Worm (Caenorhabditis elegans) whole organism, late embryonic: Measurements from ENCODE around the gene jun-1.

ENCODE experiments used
- K09A11.1 ChIP-seq: sonication (generic microtip); optimal IDR thresholded peaks from 2 replicates; lab custom pipeline; 2017; ENCODE audit warnings: antibody characterized with exemption, mild to moderate bottlenecking, missing genetic modification characterization, missing compliant biosample characterization; ENCODE audit not compliant: insufficient read depth
- T23F11.4 ChIP-seq: fragments of 200-800 bp; sonication (Bioruptor generic); optimal IDR thresholded peaks from 2 replicates; lab custom pipeline; 2018; ENCODE audit warnings: mild to moderate bottlenecking, missing genetic modification characterization, missing compliant biosample characterization
- ama-1 ChIP-seq: fragments of 150-350 bp; optimal IDR thresholded peaks from 2 replicates; lab custom pipeline; 2014
- ceh-2 ChIP-seq: sonication (generic microtip); optimal IDR thresholded peaks from 2 replicates; lab custom pipeline; 2016; ENCODE audit warnings: missing genotype, missing genetic modification characterization, missing compliant biosample characterization
- ceh-30 ChIP-seq: fragments of 150-350 bp; optimal IDR thresholded peaks from 2 replicates; lab custom pipeline; 2014; ENCODE audit warnings: missing biosample characterization, missing genetic modification characterization
- ceh-34 ChIP-seq: sonication (generic microtip); optimal IDR thresholded peaks from 2 replicates; lab custom pipeline; 2016; ENCODE audit warnings: mild to moderate bottlenecking, missing genetic modification characterization, missing compliant biosample characterization
- ceh-6 ChIP-seq: fragments of 200-800 bp; sonication (Bioruptor generic); optimal IDR thresholded peaks from 2 replicates; lab custom pipeline; 2018; ENCODE audit warnings: mild to moderate bottlenecking, missing genetic modification characterization, missing compliant biosample characterization
- ceh-9 ChIP-seq: sonication (generic microtip); optimal IDR thresholded peaks from 2 replicates; lab custom pipeline; 2016; ENCODE audit warnings: mild to moderate bottlenecking, missing genetic modification characterization, inconsistent platforms, missing compliant biosample characterization
- che-1 ChIP-seq: sonication (generic microtip); optimal IDR thresholded peaks from 2 replicates; lab custom pipeline; 2016; ENCODE audit warnings: mild to moderate bottlenecking, missing genetic modification characterization, missing compliant biosample characterization
- dmd-4 ChIP-seq: sonication (generic microtip); optimal IDR thresholded peaks from 2 replicates; lab custom pipeline; 2016; ENCODE audit warnings: borderline replicate concordance, missing genetic modification characterization, missing compliant biosample characterization
- elt-2 ChIP-seq: sonication (generic microtip); optimal IDR thresholded peaks from 2 replicates; lab custom pipeline; 2016; ENCODE audit warnings: missing genetic modification reagents, missing genetic modification characterization, missing compliant biosample characterization
- elt-4 ChIP-seq: sonication (generic microtip); optimal IDR thresholded peaks from 2 replicates; lab custom pipeline; 2016; ENCODE audit warnings: missing genetic modification characterization, missing compliant biosample characterization
- fax-1 ChIP-seq: sonication (generic microtip); optimal IDR thresholded peaks from 2 replicates; lab custom pipeline; 2016; ENCODE audit warnings: missing genotype, missing genetic modification characterization, missing compliant biosample characterization
- hlh-30 ChIP-seq: sonication (generic microtip); optimal IDR thresholded peaks from 2 replicates; lab custom pipeline; 2017; ENCODE audit warnings: antibody characterized with exemption, missing genetic modification characterization, missing compliant biosample characterization; ENCODE audit not compliant: insufficient read depth
- nfya-1 ChIP-seq: sonication (generic microtip); optimal IDR thresholded peaks from 2 replicates; lab custom pipeline; 2017; ENCODE audit warnings: missing genetic modification characterization, mild to moderate bottlenecking, missing compliant biosample characterization, antibody characterized with exemption, moderate library complexity
- nhr-11 ChIP-seq: fragments of 150-350 bp; optimal IDR thresholded peaks from 2 replicates; lab custom pipeline; 2014; ENCODE audit warnings: missing biosample characterization, missing genetic modification characterization
- npax-4 ChIP-seq: sonication (generic microtip); optimal IDR thresholded peaks from 2 replicates; lab custom pipeline; 2016; ENCODE audit warnings: missing genetic modification characterization, missing compliant biosample characterization
- rnt-1 ChIP-seq: sonication (generic microtip); optimal IDR thresholded peaks from 2 replicates; lab custom pipeline; 2016; ENCODE audit warnings: missing genetic modification characterization, missing compliant biosample characterization
- sox-2 ChIP-seq: fragments of 200-800 bp; sonication (Bioruptor generic); IDR thresholded peaks from 2 replicates; pipeline ENCODE4 v1.3.6; 2022; ENCODE audit warnings: missing genetic modification reagents, missing genetic modification characterization, missing compliant biosample characterization
- syd-9 ChIP-seq: sonication (generic microtip); optimal IDR thresholded peaks from 2 replicates; lab custom pipeline; 2016; ENCODE audit warnings: mild to moderate bottlenecking, missing genetic modification characterization, moderate library complexity, missing compliant biosample characterization
- unc-3 ChIP-seq, 2 experiments: fragments of 200-800 bp in 1 of 2; sonication (Bioruptor generic) in 1 of 2; sonication (generic microtip) in 1 of 2; conservative IDR thresholded peaks in 1 of 2; optimal IDR thresholded peaks in 1 of 2; 2 replicates each; pipeline versions ENCODE4 v1.3.6 to Lab custom; 2016 to 2022; ENCODE audit warnings: missing compliant biosample characterization in 2 of 2, missing genetic modification characterization in 2 of 2, missing genetic modification reagents in 1 of 2
- unc-42 ChIP-seq: sonication (generic microtip); optimal IDR thresholded peaks from 2 replicates; lab custom pipeline; 2016; ENCODE audit warnings: missing genotype, missing genetic modification characterization, missing compliant biosample characterization
- unc-86 ChIP-seq: sonication (generic microtip); optimal IDR thresholded peaks from 2 replicates; lab custom pipeline; 2016; ENCODE audit warnings: missing genetic modification characterization, missing compliant biosample characterization
- ztf-16 ChIP-seq: sonication (generic microtip); optimal IDR thresholded peaks from 2 replicates; lab custom pipeline; 2017; ENCODE audit warnings: missing genetic modification characterization, missing compliant biosample characterization

Gene jun-1

ce11 chrII:9176523-9176922 is 63.6 kb downstream of the jun-1 start:
- no peak for TF ChIP-seq hlh-30
- TF ChIP-seq, all 69 proteins: peak for 0

ce11 chrII:9177080-9177479 is 64.1 kb downstream of the jun-1 start, which contains the start of the genes sec-5 and pir-1:
TSS of gene sec-5 (minus strand) at chrII:9177152.
TSS of gene pir-1 (plus strand) at chrII:9177300.
- TF ChIP-seq unc-86 (tag; lab: Kevin White, UChicago) = no peak
- TF ChIP-seq sox-2 (GFP tag; lab: Robert Waterston, UW) = no peak
- TF ChIP-seq unc-42 (tag; lab: Kevin White, UChicago) = peak; percentile 38
- no peak for TF ChIP-seq ztf-16 (tag; lab: Kevin White, UChicago)
- TF ChIP-seq rnt-1 (tag; lab: Kevin White, UChicago) = no peak
- TF ChIP-seq, all 69 proteins: peak for 1

- TF ChIP-seq T23F11.4 (GFP tag; lab: Kevin White, UChicago) (no peak), ceh-6 (GFP tag; lab: Kevin White, UChicago) (no peak), elt-4 (no peak), ceh-34 (tag; lab: Kevin White, UChicago) (no peak), dmd-4 (tag; lab: Kevin White, UChicago) (no peak), che-1 (tag; lab: Kevin White, UChicago) (no peak), elt-2 (tag; lab: Kevin White, UChicago) (no peak), ceh-2 (tag; lab: Kevin White, UChicago) (no peak), syd-9 (tag; lab: Kevin White, UChicago) (no peak), nfya-1 (tag; lab: Kevin White, UChicago) (no peak), npax-4 (tag; lab: Kevin White, UChicago) (no peak), ceh-30 (tag; lab: Kevin White, UChicago) (no peak), ama-1 (no peak), nhr-11 (tag; lab: Kevin White, UChicago) (no peak), ceh-9 (no peak), K09A11.1 (no peak), unc-3 (GFP tag; conservative IDR thresholded peaks at IDR 0.05; lab: Robert Waterston, UW) (no peak), unc-3 (tag; optimal IDR thresholded peaks at IDR 0.05; lab: Kevin White, UChicago) (no peak)
These were observed 65.9 kb downstream of the jun-1 start for ce11 chrII:9178811-9179210.

- no peak for TF ChIP-seq fax-1 (tag; lab: Kevin White, UChicago)
- peak; percentile 62 for TF ChIP-seq elt-2 (tag; lab: Kevin White, UChicago)
- TF ChIP-seq, all 69 proteins: peak for 1
These were observed 68.2 kb downstream of the jun-1 start for ce11 chrII:9181155-9181554.
